Worm (Caenorhabditis elegans) whole organism, midembryonic: ENCODE measurements around the gene kel-1.

Experiments used
- T22C8.4 ChIP-seq: fragments of 200-800 bp; sonication (Bioruptor generic); IDR thresholded peaks from 2 replicates; pipeline ENCODE4 v1.3.6; 2022; ENCODE audit warnings: missing genetic modification characterization, missing compliant biosample characterization
- cog-1 ChIP-seq: sonication (generic microtip); optimal IDR thresholded peaks from 2 replicates; lab custom pipeline; 2016; ENCODE audit warnings: missing genetic modification characterization, missing compliant biosample characterization
- klf-2 ChIP-seq: fragments of 200-800 bp; sonication (Bioruptor generic); conservative IDR thresholded peaks from 2 replicates; pipeline ENCODE4 v1.3.6; 2022; ENCODE audit warnings: missing genetic modification reagents, missing genetic modification characterization, missing compliant biosample characterization
- med-1 ChIP-seq: sonication (generic microtip); optimal IDR thresholded peaks from 2 replicates; lab custom pipeline; 2017; ENCODE audit warnings: missing genetic modification characterization, mild to moderate bottlenecking, missing compliant biosample characterization, antibody characterized with exemption, missing genetic modification reagents; ENCODE audit not compliant: insufficient read depth
- tab-1 ChIP-seq: fragments of 200-800 bp; sonication (Bioruptor generic); IDR thresholded peaks from 2 replicates; pipeline ENCODE4 v1.3.6; 2022; ENCODE audit warnings: missing genetic modification characterization, missing compliant biosample characterization
- ztf-23 ChIP-seq: fragments of 200-800 bp; sonication (Bioruptor generic); IDR thresholded peaks from 2 replicates; pipeline ENCODE4 v1.3.6; 2022; ENCODE audit warnings: missing genetic modification reagents, missing genetic modification characterization, missing compliant biosample characterization

DNA sequence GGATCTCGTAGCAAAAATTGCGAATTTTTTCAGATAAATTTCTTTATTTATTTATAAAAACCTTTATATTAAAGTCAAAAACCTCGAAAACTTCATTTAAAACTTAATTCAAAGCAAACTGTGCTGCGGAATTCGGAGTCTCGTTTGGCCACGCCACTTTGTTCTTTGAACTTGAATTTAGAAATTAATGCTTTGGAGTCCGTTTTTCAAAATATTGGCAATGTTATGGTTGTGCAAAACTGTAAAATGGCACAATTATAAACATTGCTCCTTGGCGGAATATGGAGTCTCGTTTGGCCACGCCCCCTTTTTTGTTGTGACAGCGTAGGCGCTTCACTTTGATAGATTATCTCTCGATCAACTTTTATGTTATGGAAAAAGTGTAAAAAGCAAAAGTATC, 30.8 kb downstream of the kel-1 start:
- TF ChIP-seq med-1 (GFP tag; lab: Kevin White, UChicago), result no peak
- TF ChIP-seq tab-1 (GFP tag; lab: Robert Waterston, UW), result no peak
- no peak for TF ChIP-seq klf-2
- TF ChIP-seq cog-1, result no peak
- no peak for TF ChIP-seq ztf-23 (GFP tag; lab: Robert Waterston, UW)
- no peak for TF ChIP-seq T22C8.4 (GFP tag; lab: Robert Waterston, UW)
